Worm (Caenorhabditis elegans) whole organism, late embryonic: ENCODE results near the gene btb-7.

Experiments
- ama-1 ChIP-seq: fragments of 150-350 bp; optimal IDR thresholded peaks from 2 replicates; lab custom pipeline; 2014
- ceh-19 ChIP-seq: fragments of 200-800 bp; sonication (Bioruptor generic); optimal IDR thresholded peaks from 2 replicates; lab custom pipeline; 2018; ENCODE audit warnings: mild to moderate bottlenecking, missing genetic modification characterization, missing compliant biosample characterization
- che-1 ChIP-seq: sonication (generic microtip); optimal IDR thresholded peaks from 2 replicates; lab custom pipeline; 2016; ENCODE audit warnings: mild to moderate bottlenecking, missing genetic modification characterization, missing compliant biosample characterization
- dmd-4 ChIP-seq: sonication (generic microtip); optimal IDR thresholded peaks from 2 replicates; lab custom pipeline; 2016; ENCODE audit warnings: borderline replicate concordance, missing genetic modification characterization, missing compliant biosample characterization
- fax-1 ChIP-seq: sonication (generic microtip); optimal IDR thresholded peaks from 2 replicates; lab custom pipeline; 2016; ENCODE audit warnings: missing genotype, missing genetic modification characterization, missing compliant biosample characterization
- fkh-10 ChIP-seq: fragments of 150-350 bp; optimal IDR thresholded peaks from 2 replicates; lab custom pipeline; 2014; ENCODE audit warnings: missing biosample characterization, missing genetic modification reagents, missing genetic modification characterization
- hlh-8 ChIP-seq: sonication (generic microtip); optimal IDR thresholded peaks from 2 replicates; lab custom pipeline; 2016; ENCODE audit warnings: missing genotype, missing genetic modification characterization, missing compliant biosample characterization
- nfya-1 ChIP-seq: sonication (generic microtip); optimal IDR thresholded peaks from 2 replicates; lab custom pipeline; 2017; ENCODE audit warnings: missing genetic modification characterization, mild to moderate bottlenecking, missing compliant biosample characterization, antibody characterized with exemption, moderate library complexity
- nhr-11 ChIP-seq: fragments of 150-350 bp; optimal IDR thresholded peaks from 2 replicates; lab custom pipeline; 2014; ENCODE audit warnings: missing biosample characterization, missing genetic modification characterization
- pag-3 ChIP-seq: sonication (generic microtip); optimal IDR thresholded peaks from 2 replicates; lab custom pipeline; 2016; ENCODE audit warnings: missing compliant biosample characterization, missing genetic modification characterization, borderline replicate concordance
- pqm-1 ChIP-seq: sonication (generic microtip); optimal IDR thresholded peaks from 2 replicates; lab custom pipeline; 2016; ENCODE audit warnings: missing genetic modification characterization, missing compliant biosample characterization
- sox-2 ChIP-seq: fragments of 200-800 bp; sonication (Bioruptor generic); IDR thresholded peaks from 2 replicates; pipeline ENCODE4 v1.3.6; 2022; ENCODE audit warnings: missing genetic modification reagents, missing genetic modification characterization, missing compliant biosample characterization
- unc-55 ChIP-seq: sonication (generic microtip); optimal IDR thresholded peaks from 2 replicates; lab custom pipeline; 2017; ENCODE audit warnings: missing biosample characterization, missing genetic modification reagents, missing genetic modification characterization

ce11 chrII:1688813-1689212, 24.2 kb upstream of the btb-7 start, which contains the start of the genes fbxb-18 and fbxb-19:
- TF ChIP-seq unc-55 (no peak), hlh-8 (tag; lab: Kevin White, UChicago) (no peak), ama-1 (lab: Kevin White, UChicago) (no peak), sox-2 (GFP tag; lab: Robert Waterston, UW) (no peak), dmd-4 (no peak), nhr-11 (tag; lab: Kevin White, UChicago) (no peak), che-1 (tag; lab: Kevin White, UChicago) (no peak), nfya-1 (no peak), pqm-1 (tag; lab: Kevin White, UChicago) (no peak), ceh-19 (GFP tag; lab: Kevin White, UChicago) (no peak), pag-3 (tag; lab: Kevin White, UChicago) (no peak), fkh-10 (GFP tag; lab: Kevin White, UChicago) (no peak), fax-1 (tag; lab: Kevin White, UChicago) (no peak)
